Worm (Caenorhabditis elegans): ENCODE measurements around the gene sru-20.

The sru-20 gene

DNA sequence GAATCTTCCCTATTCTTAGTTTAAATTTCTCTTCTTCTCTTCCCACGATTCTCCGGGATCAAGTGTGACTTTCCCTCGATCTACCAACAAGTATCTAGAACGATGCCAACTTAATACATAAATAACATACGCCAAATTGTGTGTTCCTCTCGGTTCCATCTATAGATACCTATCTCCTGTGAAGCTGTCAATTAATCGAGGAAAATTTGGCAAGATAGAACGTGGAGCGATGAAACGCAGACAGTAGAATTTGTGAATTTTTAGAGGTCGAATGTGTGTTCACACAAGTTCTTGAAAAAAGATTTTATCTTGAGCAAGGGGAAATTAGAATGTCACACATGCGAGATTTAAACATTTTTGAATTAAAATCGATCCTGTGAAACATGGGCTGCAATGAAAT lies 36.2 kb downstream of the sru-20 start:
- TF ChIP-seq ztf-23 (GFP tag; IDR thresholded peaks at IDR 0.05) (no peak), T22C8.4 (GFP tag; IDR thresholded peaks at IDR 0.05) (no peak), tab-1 (GFP tag; IDR thresholded peaks at IDR 0.05) (no peak)

DNA sequence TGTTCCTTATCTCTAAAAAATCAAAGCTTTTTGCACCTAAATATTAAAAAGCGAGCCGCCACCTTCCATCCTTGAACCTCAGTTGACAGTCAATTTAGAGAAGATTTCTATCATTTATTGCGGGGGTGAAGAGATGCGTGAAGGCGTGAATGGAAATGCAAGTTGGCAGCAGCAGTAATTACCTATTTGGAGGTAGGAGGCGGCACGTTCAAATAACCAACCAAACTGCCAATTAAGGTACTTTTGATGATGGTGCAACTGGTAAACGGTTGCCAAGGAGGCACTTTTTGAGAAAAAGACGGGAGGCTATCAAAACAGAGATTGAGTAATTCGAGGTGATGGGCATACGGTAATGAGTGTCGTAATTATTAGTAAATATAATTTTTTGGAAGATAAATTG lies 41.1 kb downstream of the sru-20 start:
- TF ChIP-seq ztf-23 (GFP tag; IDR thresholded peaks at IDR 0.05) = no peak
- no peak for TF ChIP-seq med-1 (GFP tag; optimal IDR thresholded peaks at IDR 0.05; ENCODE audit: insufficient read depth)
- no peak for TF ChIP-seq cog-1 (tag; optimal IDR thresholded peaks at IDR 0.05)
- TF ChIP-seq tab-1 (GFP tag; IDR thresholded peaks at IDR 0.05) = no peak
- no peak for TF ChIP-seq ztf-29 (GFP tag; IDR thresholded peaks at IDR 0.05)
- no peak for TF ChIP-seq flt-1 (GFP tag; IDR thresholded peaks at IDR 0.05)
- no peak for TF ChIP-seq T22C8.4 (GFP tag; IDR thresholded peaks at IDR 0.05)
- no peak for TF ChIP-seq ref-1 (GFP tag; conservative IDR thresholded peaks at IDR 0.05)
- no peak for TF ChIP-seq klf-2 (GFP tag; conservative IDR thresholded peaks at IDR 0.05)

- TF ChIP-seq ref-1 (GFP tag; conservative IDR thresholded peaks at IDR 0.05) (no peak), T22C8.4 (GFP tag; IDR thresholded peaks at IDR 0.05) (no peak), cog-1 (tag; optimal IDR thresholded peaks at IDR 0.05) (no peak), klf-2 (GFP tag; conservative IDR thresholded peaks at IDR 0.05) (no peak), ztf-23 (GFP tag; IDR thresholded peaks at IDR 0.05) (no peak)
These were observed 42.4 kb downstream of the sru-20 start for ce11 chrIV:12537694-12538093.

ce11 chrIV:12540242-12540641 lies 44.9 kb downstream of the sru-20 start:
- TF ChIP-seq med-1 (GFP tag; optimal IDR thresholded peaks at IDR 0.05; ENCODE audit: insufficient read depth) (no peak), klf-2 (GFP tag; conservative IDR thresholded peaks at IDR 0.05) (no peak), ref-1 (GFP tag; conservative IDR thresholded peaks at IDR 0.05) (no peak), ztf-23 (GFP tag; IDR thresholded peaks at IDR 0.05) (no peak), cog-1 (tag; optimal IDR thresholded peaks at IDR 0.05) (no peak), tab-1 (GFP tag; IDR thresholded peaks at IDR 0.05) (no peak), T22C8.4 (GFP tag; IDR thresholded peaks at IDR 0.05) (no peak), flt-1 (GFP tag; IDR thresholded peaks at IDR 0.05) (no peak), ztf-29 (GFP tag; IDR thresholded peaks at IDR 0.05) (no peak)

ce11 chrIV:12542011-12542410 lies 46.7 kb downstream of the sru-20 start, which contains the start of gene ham-1:
TSS of gene ham-1 (plus strand) at chrIV:12542183.
- TF ChIP-seq ref-1 (GFP tag; conservative IDR thresholded peaks at IDR 0.05) (no peak), cog-1 (tag; optimal IDR thresholded peaks at IDR 0.05) (no peak), flt-1 (GFP tag; IDR thresholded peaks at IDR 0.05) (no peak), T22C8.4 (GFP tag; IDR thresholded peaks at IDR 0.05) (no peak), klf-2 (GFP tag; conservative IDR thresholded peaks at IDR 0.05) (no peak), ztf-29 (GFP tag; IDR thresholded peaks at IDR 0.05) (no peak), med-1 (GFP tag; optimal IDR thresholded peaks at IDR 0.05; ENCODE audit: insufficient read depth) (no peak), tab-1 (GFP tag; IDR thresholded peaks at IDR 0.05) (no peak), ztf-23 (GFP tag; IDR thresholded peaks at IDR 0.05) (no peak)

ce11 chrIV:12544624-12545023 lies 49.3 kb downstream of the sru-20 start:
- no peak for TF ChIP-seq ref-1 (GFP tag; conservative IDR thresholded peaks at IDR 0.05)
- 0 out of 2 replicates have a peak, but pooled peaks have one; percentile 43 for TF ChIP-seq flt-1 (GFP tag; IDR thresholded peaks at IDR 0.05)

- TF ChIP-seq ref-1 (GFP tag; conservative IDR thresholded peaks at IDR 0.05) = no peak
- no peak for TF ChIP-seq ztf-23 (GFP tag; IDR thresholded peaks at IDR 0.05)
- TF ChIP-seq flt-1 (GFP tag; IDR thresholded peaks at IDR 0.05) = no peak
- no peak for TF ChIP-seq klf-2 (GFP tag; conservative IDR thresholded peaks at IDR 0.05)
- no peak for TF ChIP-seq cog-1 (tag; optimal IDR thresholded peaks at IDR 0.05)
- no peak for TF ChIP-seq ztf-29 (GFP tag; IDR thresholded peaks at IDR 0.05)
- TF ChIP-seq tab-1 (GFP tag; IDR thresholded peaks at IDR 0.05) = no peak
- TF ChIP-seq med-1 (GFP tag; optimal IDR thresholded peaks at IDR 0.05; ENCODE audit: insufficient read depth) = no peak
- TF ChIP-seq T22C8.4 (GFP tag; IDR thresholded peaks at IDR 0.05) = no peak
These were observed 50.1 kb downstream of the sru-20 start for ce11 chrIV:12545393-12545792.

- TF ChIP-seq tab-1 (GFP tag; IDR thresholded peaks at IDR 0.05) (no peak), cog-1 (tag; optimal IDR thresholded peaks at IDR 0.05) (no peak), med-1 (GFP tag; optimal IDR thresholded peaks at IDR 0.05; ENCODE audit: insufficient read depth) (no peak), klf-2 (GFP tag; conservative IDR thresholded peaks at IDR 0.05) (no peak), ztf-29 (GFP tag; IDR thresholded peaks at IDR 0.05) (no peak), ztf-23 (GFP tag; IDR thresholded peaks at IDR 0.05) (no peak), flt-1 (GFP tag; IDR thresholded peaks at IDR 0.05) (no peak), ref-1 (GFP tag; conservative IDR thresholded peaks at IDR 0.05) (no peak), T22C8.4 (GFP tag; IDR thresholded peaks at IDR 0.05) (no peak)
These were observed 50.6 kb downstream of the sru-20 start for ce11 chrIV:12545902-12546301.

All from whole organism, midembryonic.